Fruit fly (Drosophila melanogaster) whole organism, pupa: ENCODE data around the gene CG14452.

Experiments
- CG34367 ChIP-seq: fragments of 200-800 bp; sonication (Bioruptor generic); optimal IDR thresholded peaks from 2 replicates; lab custom pipeline; 2018; ENCODE audit warnings: missing biosample characterization, mild to moderate bottlenecking, missing genetic modification characterization
- CG4496 ChIP-seq: fragments of 200-800 bp; sonication (Bioruptor generic); IDR thresholded peaks from 3 replicates; pipeline ENCODE4 v1.3.6; 2022; ENCODE audit warnings: missing biosample characterization, missing genetic modification characterization
- Pif1B ChIP-seq: fragments of 200-800 bp; sonication (Bioruptor generic); optimal IDR thresholded peaks from 3 replicates; lab custom pipeline; 2016; ENCODE audit warnings: missing biosample characterization, missing genetic modification characterization

- TF ChIP-seq Pif1B (GFP tag; lab: Kevin White, UChicago): no peak
- TF ChIP-seq CG34367 (tag; lab: Kevin White, UChicago): no peak
- TF ChIP-seq CG4496 (GFP tag; lab: Robert Waterston, UW): no peak
Measured at dm6 chr3L:22680932-22681331, 14.8 kb upstream of the CG14452 start.
